Fruit fly (Drosophila melanogaster) whole organism, embryonic: Measurements from ENCODE around the gene CG14817.

Experiments
- Atf6 ChIP-seq: fragments of 200-800 bp; sonication (Bioruptor generic); IDR thresholded peaks from 2 replicates; pipeline ENCODE4 v1.3.6; 2022; ENCODE audit warnings: missing biosample characterization, missing genetic modification characterization
- CG10366 ChIP-seq: fragments of 200-800 bp; sonication (Bioruptor generic); IDR thresholded peaks from 2 replicates; pipeline ENCODE4 v1.3.6; 2022; ENCODE audit warnings: missing biosample characterization, missing genetic modification characterization
- CG10654 ChIP-seq: fragments of 200-800 bp; sonication (Bioruptor generic); optimal IDR thresholded peaks from 2 replicates; lab custom pipeline; 2016; ENCODE audit warnings: missing biosample characterization, missing genetic modification characterization
- CG11093 ChIP-seq: fragments of 200-800 bp; sonication (Bioruptor generic); IDR thresholded peaks from 3 replicates; pipeline ENCODE4 v1.3.6; 2022; ENCODE audit warnings: missing biosample characterization, missing genetic modification characterization
- CG11398 ChIP-seq: fragments of 200-800 bp; sonication (Bioruptor generic); optimal IDR thresholded peaks from 2 replicates; lab custom pipeline; 2016; ENCODE audit warnings: missing biosample characterization, missing genetic modification characterization
- CG11696 ChIP-seq: fragments of 200-800 bp; sonication (Bioruptor generic); IDR thresholded peaks from 2 replicates; pipeline ENCODE4 v1.3.6; 2022; ENCODE audit warnings: missing biosample characterization, missing genetic modification characterization
- CG13296 ChIP-seq: fragments of 200-800 bp; sonication (Bioruptor generic); optimal IDR thresholded peaks from 3 replicates; lab custom pipeline; 2018; ENCODE audit warnings: missing biosample characterization, mild to moderate bottlenecking, missing genetic modification characterization
- CG14965 ChIP-seq: fragments of 200-800 bp; sonication (Bioruptor generic); optimal IDR thresholded peaks from 2 replicates; lab custom pipeline; 2016; ENCODE audit warnings: missing biosample characterization, missing genetic modification characterization, borderline replicate concordance
- CG15011 ChIP-seq: fragments of 200-800 bp; sonication (Bioruptor generic); optimal IDR thresholded peaks from 3 replicates; lab custom pipeline; 2018; ENCODE audit warnings: missing biosample characterization, mild to moderate bottlenecking, missing genetic modification characterization
- CG15696 ChIP-seq: fragments of 200-800 bp; sonication (Bioruptor generic); optimal IDR thresholded peaks from 2 replicates; lab custom pipeline; 2019; ENCODE audit warnings: missing biosample characterization, mild to moderate bottlenecking, missing genetic modification characterization, moderate library complexity
- CG16779 ChIP-seq: fragments of 200-800 bp; sonication (Bioruptor generic); IDR thresholded peaks from 2 replicates; pipeline ENCODE4 v1.3.6; 2022; ENCODE audit warnings: missing biosample characterization, missing genetic modification characterization
- CG17568 ChIP-seq: fragments of 200-800 bp; sonication (Bioruptor generic); optimal IDR thresholded peaks from 2 replicates; lab custom pipeline; 2018; ENCODE audit warnings: missing biosample characterization, mild to moderate bottlenecking, missing genetic modification characterization, moderate library complexity
- CG2120 ChIP-seq: fragments of 200-800 bp; sonication (Bioruptor generic); optimal IDR thresholded peaks from 3 replicates; lab custom pipeline; 2016; ENCODE audit warnings: missing biosample characterization, missing genetic modification characterization
- CG2202 ChIP-seq: fragments of 200-800 bp; sonication (Bioruptor generic); optimal IDR thresholded peaks from 2 replicates; lab custom pipeline; 2018; ENCODE audit warnings: missing biosample characterization, mild to moderate bottlenecking, missing genetic modification characterization
- CG2712 ChIP-seq: fragments of 200-800 bp; optimal IDR thresholded peaks from 3 replicates; lab custom pipeline; 2019; ENCODE audit warnings: missing biosample characterization, mild to moderate bottlenecking, missing genetic modification characterization, moderate library complexity
- CG3281 ChIP-seq: fragments of 200-800 bp; sonication (Bioruptor generic); optimal IDR thresholded peaks from 3 replicates; lab custom pipeline; 2017; ENCODE audit warnings: missing biosample characterization, mild to moderate bottlenecking, missing genetic modification characterization
- CG34376 ChIP-seq: fragments of 200-800 bp; sonication (Bioruptor generic); optimal IDR thresholded peaks from 2 replicates; lab custom pipeline; 2018; ENCODE audit warnings: missing biosample characterization, mild to moderate bottlenecking, missing genetic modification characterization
- CG5180 ChIP-seq: fragments of 200-800 bp; sonication (Bioruptor generic); optimal IDR thresholded peaks from 3 replicates; lab custom pipeline; 2017; ENCODE audit warnings: missing biosample characterization, missing genetic modification characterization, mild to moderate bottlenecking, moderate library complexity, missing genetic modification reagents
- CG6765 ChIP-seq: fragments of 200-800 bp; sonication (Bioruptor generic); optimal IDR thresholded peaks from 3 replicates; lab custom pipeline; 2017; ENCODE audit warnings: missing biosample characterization, mild to moderate bottlenecking, missing genetic modification characterization
- CG6813 ChIP-seq: fragments of 200-800 bp; sonication (Bioruptor generic); optimal IDR thresholded peaks from 2 replicates; lab custom pipeline; 2017; ENCODE audit warnings: missing biosample characterization, missing genetic modification characterization, mild to moderate bottlenecking, moderate library complexity, missing genetic modification reagents
- CG7839 ChIP-seq: fragments of 200-800 bp; sonication (Bioruptor generic); optimal IDR thresholded peaks from 3 replicates; lab custom pipeline; 2018; ENCODE audit warnings: missing biosample characterization, mild to moderate bottlenecking, missing genetic modification characterization, moderate library complexity
- CG7987 ChIP-seq: fragments of 200-800 bp; sonication (Bioruptor generic); optimal IDR thresholded peaks from 2 replicates; lab custom pipeline; 2018; ENCODE audit warnings: missing biosample characterization, mild to moderate bottlenecking, missing genetic modification characterization, moderate library complexity
- CG9797 ChIP-seq: fragments of 200-800 bp; sonication (Bioruptor generic); optimal IDR thresholded peaks from 3 replicates; lab custom pipeline; 2018; ENCODE audit warnings: missing biosample characterization, mild to moderate bottlenecking, missing genetic modification characterization
- Chrac-16 ChIP-seq: fragments of 200-800 bp; sonication (Bioruptor generic); optimal IDR thresholded peaks from 3 replicates; lab custom pipeline; 2016; ENCODE audit warnings: missing biosample characterization, missing genetic modification characterization
- Dbx ChIP-seq: fragments of 200-800 bp; sonication (Bioruptor generic); IDR thresholded peaks from 3 replicates; pipeline ENCODE4 v1.3.6; 2022; ENCODE audit warnings: missing biosample characterization, missing genetic modification characterization
- Dek ChIP-seq: fragments of 200-800 bp; sonication (Bioruptor generic); optimal IDR thresholded peaks from 3 replicates; lab custom pipeline; 2019; ENCODE audit warnings: missing biosample characterization, mild to moderate bottlenecking, missing genetic modification characterization, moderate library complexity
- Hr51 ChIP-seq, 2 experiments: fragments of 200-800 bp; sonication (Bioruptor generic); optimal IDR thresholded peaks; 2 replicates in 1 of 2; 3 replicates in 1 of 2; lab custom pipeline; 2016 to 2018; ENCODE audit warnings: missing biosample characterization in 2 of 2, missing genetic modification characterization in 2 of 2, mild to moderate bottlenecking in 1 of 2, moderate library complexity in 1 of 2
- Hsf ChIP-seq: fragments of 200-800 bp; sonication (Bioruptor generic); optimal IDR thresholded peaks from 3 replicates; lab custom pipeline; 2016; ENCODE audit warnings: missing biosample characterization, missing genetic modification characterization
- Med ChIP-seq: fragments of 200-800 bp; sonication (Bioruptor generic); peaks from one replicate; lab custom pipeline; 2016; ENCODE audit warnings: missing biosample characterization, missing genetic modification characterization, mild to moderate bottlenecking, inconsistent platforms, moderate library complexity
- Mes4 ChIP-seq: fragments of 200-800 bp; sonication (Bioruptor generic); optimal IDR thresholded peaks from 2 replicates; lab custom pipeline; 2016; ENCODE audit warnings: missing biosample characterization, missing genetic modification characterization
- NFAT ChIP-seq: fragments of 200-800 bp; sonication (Bioruptor generic); IDR thresholded peaks from 2 replicates; pipeline ENCODE4 v1.3.6; 2022; ENCODE audit warnings: missing biosample characterization, missing genetic modification characterization
- PHDP ChIP-seq: fragments of 200-800 bp; sonication (Bioruptor generic); optimal IDR thresholded peaks from 3 replicates; lab custom pipeline; 2018; ENCODE audit warnings: missing biosample characterization, mild to moderate bottlenecking, missing genetic modification characterization, moderate library complexity
- Xrp1 ChIP-seq: fragments of 200-800 bp; sonication (Bioruptor generic); IDR thresholded peaks from 2 replicates; pipeline ENCODE4 v1.3.6; 2022; ENCODE audit warnings: missing biosample characterization, missing genetic modification characterization
- az2 ChIP-seq: fragments of 200-800 bp; sonication (Bioruptor generic); optimal IDR thresholded peaks from 3 replicates; lab custom pipeline; 2016; ENCODE audit warnings: missing biosample characterization, missing genetic modification characterization
- btn ChIP-seq: fragments of 200-800 bp; sonication (Bioruptor generic); optimal IDR thresholded peaks from 2 replicates; lab custom pipeline; 2016; ENCODE audit warnings: missing biosample characterization, missing genetic modification characterization
- caup ChIP-seq: fragments of 200-800 bp; sonication (Bioruptor generic); optimal IDR thresholded peaks from 3 replicates; lab custom pipeline; 2017; ENCODE audit warnings: missing biosample characterization, mild to moderate bottlenecking, missing genetic modification characterization, moderate library complexity; ENCODE audit not compliant: severe bottlenecking
- dm ChIP-seq: fragments of 200-800 bp; sonication (Bioruptor generic); optimal IDR thresholded peaks from 3 replicates; lab custom pipeline; 2016; ENCODE audit warnings: missing biosample characterization, missing genetic modification characterization
- kah ChIP-seq: fragments of 200-800 bp; sonication (Bioruptor generic); optimal IDR thresholded peaks from 2 replicates; lab custom pipeline; 2018; ENCODE audit warnings: missing biosample characterization, mild to moderate bottlenecking, missing genetic modification characterization
- klu ChIP-seq: fragments of 200-800 bp; sonication (Bioruptor generic); IDR thresholded peaks from 2 replicates; pipeline ENCODE4 v1.3.6; 2022; ENCODE audit warnings: missing biosample characterization, missing genetic modification characterization
- mam ChIP-seq: fragments of 200-800 bp; sonication (Bioruptor generic); optimal IDR thresholded peaks from 3 replicates; lab custom pipeline; 2016; ENCODE audit warnings: missing biosample characterization, missing genetic modification characterization
- nmo ChIP-seq: fragments of 200-800 bp; sonication (Bioruptor generic); optimal IDR thresholded peaks from 2 replicates; lab custom pipeline; 2018; ENCODE audit warnings: missing biosample characterization, mild to moderate bottlenecking, missing genetic modification characterization, moderate library complexity
- pho ChIP-seq: fragments of 200-800 bp; sonication (Bioruptor generic); optimal IDR thresholded peaks from 2 replicates; lab custom pipeline; 2016; ENCODE audit warnings: missing biosample characterization, missing genetic modification characterization
- repo ChIP-seq: fragments of 200-800 bp; sonication (Bioruptor generic); optimal IDR thresholded peaks from 2 replicates; lab custom pipeline; 2016; ENCODE audit warnings: missing biosample characterization, missing genetic modification characterization
- schlank ChIP-seq: fragments of 200-800 bp; sonication (Bioruptor generic); optimal IDR thresholded peaks from 2 replicates; lab custom pipeline; 2018; ENCODE audit warnings: missing biosample characterization, mild to moderate bottlenecking, missing genetic modification characterization
- so ChIP-seq: fragments of 200-800 bp; sonication (Bioruptor generic); IDR thresholded peaks from 3 replicates; pipeline ENCODE4 v1.3.6; 2022; ENCODE audit warnings: missing biosample characterization, missing genetic modification characterization
- toy ChIP-seq: fragments of 200-800 bp; sonication (Bioruptor generic); IDR thresholded peaks from 2 replicates; pipeline ENCODE4 v1.3.6; 2022; ENCODE audit warnings: missing biosample characterization, missing genetic modification characterization
- trh ChIP-seq: fragments of 200-800 bp; sonication (Bioruptor generic); optimal IDR thresholded peaks from 2 replicates; lab custom pipeline; 2016; ENCODE audit warnings: missing biosample characterization, missing genetic modification characterization
- tx ChIP-seq: fragments of 200-800 bp; sonication (Bioruptor generic); optimal IDR thresholded peaks from 2 replicates; lab custom pipeline; 2016; ENCODE audit warnings: missing biosample characterization, missing genetic modification characterization
- zfh1 ChIP-seq: fragments of 200-800 bp; sonication (Bioruptor generic); IDR thresholded peaks from 3 replicates; pipeline ENCODE4 v1.3.6; 2022; ENCODE audit warnings: missing biosample characterization, missing genetic modification characterization

The CG14817 gene

DNA sequence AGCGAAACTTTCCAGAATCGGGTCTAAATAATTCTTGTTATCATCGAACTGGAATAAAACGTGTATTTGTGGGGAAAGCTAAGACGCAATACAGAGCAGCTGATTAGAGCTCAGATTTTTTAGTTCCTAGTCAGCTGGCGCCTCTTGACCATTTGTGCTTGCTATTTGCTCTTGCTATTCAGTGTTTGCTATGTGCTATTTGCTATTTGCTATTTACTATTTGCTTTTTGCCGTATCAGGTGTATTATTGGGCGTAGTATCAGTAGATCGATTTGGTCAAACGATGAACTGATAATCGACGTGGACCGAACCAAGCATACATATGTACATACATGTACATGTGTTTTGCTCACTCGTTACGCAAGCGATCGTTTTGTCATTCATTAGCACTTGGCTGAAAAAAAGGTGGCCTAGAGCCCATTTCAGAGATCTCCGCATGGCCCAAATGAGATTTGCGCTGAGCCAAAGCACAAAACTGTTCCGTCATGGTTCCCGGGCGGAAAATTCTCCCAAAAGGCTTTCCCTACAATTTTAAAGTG, 31.6 kb downstream of the CG14817 start (continued):
- TF ChIP-seq schlank (tag; lab: Kevin White, UChicago) (peak; percentile 72), Med (peak; percentile 93), btn (GFP tag; lab: Kevin White, UChicago) (peak; percentile 18), caup (GFP tag; lab: Kevin White, UChicago) (peak; percentile 73), CG2712 (tag; lab: Kevin White, UChicago) (no peak), CG5180 (GFP tag; lab: Kevin White, UChicago) (peak; percentile 7), NFAT (GFP tag; lab: Robert Waterston, UW) (0 out of 2 replicates have a peak, but pooled peaks have one; percentile 54), CG17568 (GFP tag; lab: Kevin White, UChicago) (peak; percentile 43), CG2120 (peak; percentile 78), CG6813 (peak; percentile 66), CG11398 (GFP tag; lab: Kevin White, UChicago) (peak; percentile 60), CG2202 (tag; lab: Kevin White, UChicago) (peak; percentile 34), CG11093 (GFP tag; lab: Robert Waterston, UW) (no peak), nmo (GFP tag; lab: Kevin White, UChicago) (no peak), toy (GFP tag; lab: Robert Waterston, UW) (peak; percentile 53; the same call in 1 of the 2 replicates), Atf6 (peak; percentile 41; the same call in 1 of the 2 replicates), dm (GFP tag; lab: Kevin White, UChicago) (peak; percentile 4), Mes4 (GFP tag; lab: Kevin White, UChicago) (peak; percentile 43), CG15011 (GFP tag; lab: Kevin White, UChicago) (peak; percentile 7), tx (GFP tag; lab: Kevin White, UChicago) (peak; percentile 54), az2 (no peak), zfh1 (GFP tag; lab: Robert Waterston, UW) (peak; percentile 60; the same call in 1 of the 3 replicates), CG10366 (GFP tag; lab: Robert Waterston, UW) (peak; percentile 21; the same call in 1 of the 2 replicates), kah (GFP tag; lab: Kevin White, UChicago) (no peak), CG3281 (GFP tag; lab: Kevin White, UChicago) (peak; percentile 55), PHDP (tag; lab: Kevin White, UChicago) (peak; percentile 67), Xrp1 (GFP tag; lab: Robert Waterston, UW) (0 out of 2 replicates have a peak, but pooled peaks have one; percentile 36), Hsf (GFP tag; lab: Kevin White, UChicago) (peak; percentile 3), CG7839 (tag; lab: Kevin White, UChicago) (no peak), repo (GFP tag; lab: Kevin White, UChicago) (peak; percentile 27), trh (GFP tag; lab: Kevin White, UChicago) (peak; percentile 24), CG11696 (no peak), CG9797 (GFP tag; lab: Kevin White, UChicago) (no peak), Chrac-16 (GFP tag; lab: Kevin White, UChicago) (no peak), so (GFP tag; lab: Robert Waterston, UW) (0 out of 3 replicates have a peak, but pooled peaks have one; percentile 43), Hr51 (GFP tag; optimal IDR thresholded peaks at IDR 0.05; lab: Kevin White, UChicago) (peak in 1 of 2 experiments; percentile 7), mam (GFP tag; lab: Kevin White, UChicago) (peak; percentile 41), klu (GFP tag; lab: Robert Waterston, UW) (0 out of 2 replicates have a peak, but pooled peaks have one; percentile 23), CG7987 (GFP tag; lab: Kevin White, UChicago) (peak; percentile 76), CG13296 (GFP tag; lab: Kevin White, UChicago) (peak; percentile 65), CG6765 (GFP tag; lab: Kevin White, UChicago) (peak; percentile 13), CG10654 (GFP tag; lab: Kevin White, UChicago) (peak; percentile 32), CG34376 (peak; percentile 73), CG16779 (GFP tag; lab: Robert Waterston, UW) (0 out of 2 replicates have a peak, but pooled peaks have one; percentile 37), CG14965 (peak; percentile 35), Dek (peak; percentile 7), pho (peak; percentile 72), CG15696 (tag; lab: Kevin White, UChicago) (no peak), Dbx (GFP tag; lab: Robert Waterston, UW) (peak; percentile 73; the same call in 2 of the 3 replicates)
